Worm (Caenorhabditis elegans) whole organism, mixed stage, embryonic: ENCODE measurements around the gene H41C03.1.

Source experiments
- bed-3 ChIP-seq: fragments of 200-800 bp; sonication (Bioruptor generic); optimal IDR thresholded peaks from 3 replicates; lab custom pipeline; 2018; ENCODE audit warnings: mild to moderate bottlenecking, missing genetic modification characterization, moderate library complexity, missing compliant biosample characterization
- lin-13 ChIP-seq: fragments of 150-350 bp; optimal IDR thresholded peaks from 2 replicates; lab custom pipeline; 2014; ENCODE audit warnings: missing biosample characterization, missing genetic modification characterization
- unc-62 ChIP-seq: fragments of 150-350 bp; optimal IDR thresholded peaks from 2 replicates; lab custom pipeline; 2014; ENCODE audit warnings: missing biosample characterization, missing genetic modification reagents, missing genetic modification characterization

ce11 chrII:5885966-5886621 lies 31.9 kb downstream of the H41C03.1 start:
- TF ChIP-seq bed-3 (GFP tag; lab: Kevin White, UChicago) (no peak), unc-62 (GFP tag; lab: Kevin White, UChicago) (no peak), lin-13 (tag; lab: Kevin White, UChicago) (no peak)
